Worm (Caenorhabditis elegans) whole organism, L2 larva: ENCODE measurements around the gene R03H10.5.

Experiments used
- R02D3.7 ChIP-seq: fragments of 150-350 bp; optimal IDR thresholded peaks from 2 replicates; lab custom pipeline; 2014; ENCODE audit warnings: missing biosample characterization, missing genetic modification characterization
- Y55F3AM.14 ChIP-seq: fragments of 200-800 bp; sonication (Bioruptor generic); optimal IDR thresholded peaks from 2 replicates; lab custom pipeline; 2018; ENCODE audit warnings: mild to moderate bottlenecking, missing genetic modification characterization, missing compliant biosample characterization
- ZK546.5 ChIP-seq: sonication (generic microtip); optimal IDR thresholded peaks from 2 replicates; lab custom pipeline; 2017; ENCODE audit warnings: missing biosample characterization, missing genetic modification characterization
- alr-1 ChIP-seq: fragments of 150-350 bp; optimal IDR thresholded peaks from 2 replicates; lab custom pipeline; 2014; ENCODE audit warnings: missing biosample characterization, missing genetic modification characterization
- aly-2 ChIP-seq: fragments of 150-350 bp; optimal IDR thresholded peaks from 2 replicates; lab custom pipeline; 2014; ENCODE audit warnings: missing biosample characterization, missing genetic modification characterization
- ceh-16 ChIP-seq: fragments of 150-350 bp; optimal IDR thresholded peaks from 2 replicates; lab custom pipeline; 2014; ENCODE audit warnings: missing biosample characterization, missing genetic modification characterization
- ceh-82 ChIP-seq: fragments of 150-350 bp; optimal IDR thresholded peaks from 2 replicates; lab custom pipeline; 2014; ENCODE audit warnings: missing biosample characterization, missing genetic modification characterization
- crh-2 ChIP-seq: sonication (generic microtip); optimal IDR thresholded peaks from 2 replicates; lab custom pipeline; 2017; ENCODE audit warnings: missing biosample characterization, missing genetic modification characterization
- dmd-4 ChIP-seq: sonication (generic microtip); optimal IDR thresholded peaks from 2 replicates; lab custom pipeline; 2017; ENCODE audit warnings: missing biosample characterization, missing genetic modification characterization
- egl-27 ChIP-seq: sonication (generic microtip); optimal IDR thresholded peaks from 3 replicates; lab custom pipeline; 2017; ENCODE audit warnings: missing biosample characterization, missing genetic modification reagents, missing genetic modification characterization
- fos-1 ChIP-seq: fragments of 150-350 bp; optimal IDR thresholded peaks from 2 replicates; lab custom pipeline; 2014; ENCODE audit warnings: missing biosample characterization, missing genetic modification characterization
- mab-5 ChIP-seq: fragments of 150-350 bp; optimal IDR thresholded peaks from 2 replicates; lab custom pipeline; 2014; ENCODE audit warnings: missing biosample characterization, missing genetic modification characterization
- nhr-10 ChIP-seq: sonication (generic microtip); optimal IDR thresholded peaks from 2 replicates; lab custom pipeline; 2017; ENCODE audit warnings: missing biosample characterization, missing genetic modification characterization
- nhr-11 ChIP-seq: fragments of 150-350 bp; optimal IDR thresholded peaks from 2 replicates; lab custom pipeline; 2014; ENCODE audit warnings: missing biosample characterization, missing genetic modification characterization
- nhr-12 ChIP-seq: fragments of 150-350 bp; optimal IDR thresholded peaks from 2 replicates; lab custom pipeline; 2014; ENCODE audit warnings: missing biosample characterization, missing genetic modification characterization
- nhr-129 ChIP-seq: fragments of 150-350 bp; optimal IDR thresholded peaks from 2 replicates; lab custom pipeline; 2014; ENCODE audit warnings: missing biosample characterization, missing genetic modification characterization
- nhr-21 ChIP-seq: fragments of 150-350 bp; optimal IDR thresholded peaks from 2 replicates; lab custom pipeline; 2014; ENCODE audit warnings: missing biosample characterization, missing genetic modification characterization
- nhr-23 ChIP-seq: fragments of 150-350 bp; optimal IDR thresholded peaks from 2 replicates; lab custom pipeline; 2014; ENCODE audit warnings: missing biosample characterization, missing genetic modification reagents, missing genetic modification characterization
- nhr-25 ChIP-seq: fragments of 150-350 bp; sonication (generic microtip); optimal IDR thresholded peaks from 3 replicates; lab custom pipeline; 2014; ENCODE audit warnings: missing biosample characterization, missing genetic modification characterization
- nhr-77 ChIP-seq: fragments of 150-350 bp; optimal IDR thresholded peaks from 2 replicates; lab custom pipeline; 2014; ENCODE audit warnings: missing biosample characterization, missing genetic modification characterization
- peb-1 ChIP-seq: fragments of 150-350 bp; optimal IDR thresholded peaks from 2 replicates; lab custom pipeline; 2014; ENCODE audit warnings: missing biosample characterization, missing genetic modification characterization
- sem-4 ChIP-seq: fragments of 150-350 bp; optimal IDR thresholded peaks from 2 replicates; lab custom pipeline; 2014; ENCODE audit warnings: missing biosample characterization, missing genetic modification reagents, missing genetic modification characterization
- skn-1 ChIP-seq: sonication (generic microtip); optimal IDR thresholded peaks from 2 replicates; lab custom pipeline; 2017; ENCODE audit warnings: missing biosample characterization, missing genetic modification characterization
- sma-3 ChIP-seq: sonication (generic microtip); optimal IDR thresholded peaks from 2 replicates; lab custom pipeline; 2016; ENCODE audit warnings: missing genetic modification reagents, missing genetic modification characterization, missing compliant biosample characterization
- sma-9 ChIP-seq, 2 experiments: fragments of 150-350 bp in 1 of 2; sonication (generic microtip) in 1 of 2; optimal IDR thresholded peaks; 2 replicates each; lab custom pipeline; 2014 to 2016; ENCODE audit warnings: missing genetic modification characterization in 2 of 2, mild to moderate bottlenecking in 1 of 2, missing biosample characterization in 1 of 2, missing compliant biosample characterization in 1 of 2, missing genetic modification reagents in 1 of 2, moderate library complexity in 1 of 2
- snpc-4 ChIP-seq: fragments of 150-350 bp; optimal IDR thresholded peaks from 2 replicates; lab custom pipeline; 2014; ENCODE audit warnings: missing biosample characterization, missing genetic modification characterization
- unc-39 ChIP-seq: fragments of 150-350 bp; optimal IDR thresholded peaks from 2 replicates; lab custom pipeline; 2014; ENCODE audit warnings: missing biosample characterization, missing genetic modification characterization
- unc-55 ChIP-seq: fragments of 150-350 bp; sonication (generic microtip); optimal IDR thresholded peaks from 3 replicates; lab custom pipeline; 2014; ENCODE audit warnings: missing biosample characterization, missing genetic modification reagents, missing genetic modification characterization
- unc-62 ChIP-seq: fragments of 150-350 bp; optimal IDR thresholded peaks from 2 replicates; lab custom pipeline; 2014; ENCODE audit warnings: missing biosample characterization, missing genetic modification reagents, missing genetic modification characterization
- ztf-1 ChIP-seq: fragments of 200-800 bp; sonication (Bioruptor generic); conservative IDR thresholded peaks from 2 replicates; pipeline ENCODE4 v1.3.6; 2022; ENCODE audit warnings: missing genetic modification characterization, missing compliant biosample characterization
- ztf-11 ChIP-seq: sonication (generic microtip); optimal IDR thresholded peaks from 2 replicates; lab custom pipeline; 2017; ENCODE audit warnings: missing biosample characterization, missing genetic modification characterization
- ztf-4 ChIP-seq: fragments of 150-350 bp; optimal IDR thresholded peaks from 2 replicates; lab custom pipeline; 2014; ENCODE audit warnings: missing biosample characterization, missing genetic modification characterization

R03H10.5 gene

DNA sequence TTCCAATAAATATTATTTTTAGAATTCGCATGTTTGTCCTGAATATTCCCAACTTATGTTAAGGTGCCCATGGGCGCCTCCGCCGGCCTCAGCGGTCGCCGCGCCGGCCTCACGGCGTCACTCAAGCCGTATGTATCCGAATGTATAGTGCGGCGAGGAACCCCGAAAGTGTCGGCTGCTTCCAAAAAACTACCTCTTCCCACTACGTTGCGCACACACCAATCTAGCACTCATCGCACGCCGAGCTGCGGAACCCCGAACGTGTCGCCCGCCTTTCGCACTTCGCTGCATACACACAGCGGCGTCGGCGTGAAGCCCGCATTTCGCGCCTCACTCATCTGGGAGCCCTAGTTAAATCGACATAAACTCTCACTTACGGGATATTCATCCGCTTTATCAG is 2.6 kb downstream of the R03H10.5 start:
- no peak for TF ChIP-seq egl-27 (tag; lab: Kevin White, UChicago)
- no peak for TF ChIP-seq ZK546.5 (tag; lab: Kevin White, UChicago)
- no peak for TF ChIP-seq sma-3
- no peak for TF ChIP-seq R02D3.7 (tag; lab: Kevin White, UChicago)
- no peak for TF ChIP-seq nhr-10 (tag; lab: Kevin White, UChicago)
- no peak for TF ChIP-seq dmd-4 (tag; lab: Kevin White, UChicago)
- no peak for TF ChIP-seq ceh-82 (tag; lab: Kevin White, UChicago)
- TF ChIP-seq, all 48 proteins: peak for 0

DNA sequence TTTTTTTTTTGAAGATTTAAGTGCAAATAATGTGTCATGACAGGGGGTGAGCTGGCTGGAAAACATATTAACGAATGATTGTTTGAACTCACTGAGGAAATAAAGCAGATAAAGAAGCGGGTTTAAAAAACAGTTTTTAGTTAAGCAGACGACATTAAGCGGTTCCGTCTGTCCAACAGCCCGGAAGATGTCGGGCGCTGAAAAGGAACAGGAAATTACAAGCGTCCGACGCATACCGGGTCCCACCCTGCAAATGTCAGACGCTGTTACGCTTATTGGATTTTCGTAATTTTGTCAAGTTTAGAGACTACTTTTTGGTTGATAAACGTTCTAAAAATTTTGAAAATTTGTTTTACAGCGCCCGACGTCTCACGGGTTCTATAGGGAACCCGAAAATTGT is 10.8 kb downstream of the R03H10.5 start:
- TF ChIP-seq unc-55 (GFP tag; lab: Kevin White, UChicago) (no peak), fos-1 (tag; lab: Kevin White, UChicago) (no peak), Y55F3AM.14 (no peak), nhr-129 (tag; lab: Kevin White, UChicago) (no peak), unc-39 (tag; lab: Kevin White, UChicago) (no peak), peb-1 (tag; lab: Kevin White, UChicago) (no peak), nhr-77 (tag; lab: Kevin White, UChicago) (no peak)

DNA sequence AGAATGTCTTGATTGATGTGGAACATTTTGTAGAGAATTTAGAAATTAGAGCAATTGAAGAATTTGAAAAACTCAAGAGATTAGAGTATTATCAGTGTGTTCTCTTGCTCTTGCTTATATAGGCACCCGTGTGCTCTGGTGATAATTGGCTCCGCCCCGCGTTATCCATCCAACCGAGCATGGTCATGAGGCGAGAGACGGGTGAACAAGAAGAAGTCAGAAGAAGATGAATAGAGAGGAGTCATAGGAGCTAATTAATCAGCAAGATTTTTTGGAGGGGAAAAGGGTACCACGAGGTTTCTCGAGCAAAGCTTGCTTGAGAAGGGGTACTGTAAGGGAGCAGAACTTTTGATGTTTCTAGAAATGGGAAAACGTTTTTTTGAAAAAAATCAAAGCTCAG is 12.6 kb downstream of the R03H10.5 start:
- no peak for TF ChIP-seq R02D3.7 (tag; lab: Kevin White, UChicago)
- TF ChIP-seq unc-55 (GFP tag; lab: Kevin White, UChicago), result no peak
- TF ChIP-seq sem-4, result no peak
- TF ChIP-seq nhr-10 (tag; lab: Kevin White, UChicago), result no peak
- no peak for TF ChIP-seq egl-27 (tag; lab: Kevin White, UChicago)
- no peak for TF ChIP-seq nhr-11 (tag; lab: Kevin White, UChicago)
- no peak for TF ChIP-seq alr-1 (tag; lab: Kevin White, UChicago)
- no peak for TF ChIP-seq snpc-4 (tag; lab: Kevin White, UChicago)
- no peak for TF ChIP-seq ztf-1 (GFP tag; lab: Robert Waterston, UW)
- TF ChIP-seq crh-2 (tag; lab: Kevin White, UChicago), result no peak
- no peak for TF ChIP-seq nhr-23 (tag; lab: Kevin White, UChicago)
- no peak for TF ChIP-seq nhr-25 (tag; lab: Kevin White, UChicago)
- TF ChIP-seq nhr-12 (tag; lab: Kevin White, UChicago), result no peak
- no peak for TF ChIP-seq nhr-21
- TF ChIP-seq sma-9 (GFP tag; optimal IDR thresholded peaks at IDR 0.05; lab: Kevin White, UChicago), result no peak
- no peak for TF ChIP-seq sma-9 (tag; optimal IDR thresholded peaks at IDR 0.05; lab: Kevin White, UChicago)
- no peak for TF ChIP-seq ztf-4 (tag; lab: Kevin White, UChicago)
- no peak for TF ChIP-seq ceh-82 (tag; lab: Kevin White, UChicago)
- no peak for TF ChIP-seq skn-1 (tag; lab: Kevin White, UChicago)
- no peak for TF ChIP-seq sma-3

DNA sequence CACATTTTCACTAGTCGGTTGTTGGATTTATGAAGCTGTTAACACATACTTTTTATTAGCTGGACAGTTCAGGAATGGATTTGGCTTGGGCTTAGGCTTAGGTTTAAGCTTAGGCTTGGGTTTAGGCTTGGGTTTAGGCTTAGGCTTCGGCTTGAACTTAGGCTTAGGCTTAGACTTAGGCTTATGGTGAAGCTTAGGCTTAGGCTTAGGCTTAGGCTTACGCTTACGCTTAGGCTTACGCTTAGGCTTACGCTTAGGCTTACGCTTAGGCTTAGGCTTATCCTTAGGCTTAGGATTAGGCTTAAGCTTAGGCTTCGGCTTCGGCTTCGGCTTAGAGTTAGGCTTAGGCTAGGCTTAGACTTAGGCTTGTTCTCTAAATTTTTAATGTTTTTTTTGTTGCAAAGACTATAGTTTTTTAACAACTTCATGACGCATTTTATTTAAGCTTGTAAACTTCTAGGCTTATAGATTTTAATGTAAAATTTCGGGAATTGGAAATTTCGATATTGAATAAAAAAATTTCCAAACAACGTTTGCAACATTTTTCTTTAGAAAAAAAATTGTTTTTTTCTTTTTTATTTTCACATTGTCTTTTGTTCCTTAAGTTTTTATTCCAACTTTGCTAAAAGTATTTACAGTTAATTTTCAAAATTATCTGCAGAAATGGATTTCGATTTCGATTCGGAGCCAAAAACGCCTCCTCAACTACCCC is 15.1 kb downstream of the R03H10.5 start, which contains the start of gene R03H10.2:
TSS of gene R03H10.2 (plus strand) at position 662 of the 712 bp plus-strand sequence.
- no peak for TF ChIP-seq ceh-16 (tag; lab: Kevin White, UChicago)
- no peak for TF ChIP-seq ztf-4 (tag; lab: Kevin White, UChicago)
- TF ChIP-seq alr-1 (tag; lab: Kevin White, UChicago), result no peak
- TF ChIP-seq nhr-25 (tag; lab: Kevin White, UChicago), result no peak
- no peak for TF ChIP-seq ztf-1 (GFP tag; lab: Robert Waterston, UW)
- no peak for TF ChIP-seq peb-1 (tag; lab: Kevin White, UChicago)
- TF ChIP-seq unc-62 (GFP tag; lab: Kevin White, UChicago), result no peak
- TF ChIP-seq nhr-77 (tag; lab: Kevin White, UChicago), result no peak
- TF ChIP-seq sma-3, result no peak
- TF ChIP-seq aly-2 (tag; lab: Kevin White, UChicago), result no peak
- TF ChIP-seq skn-1 (tag; lab: Kevin White, UChicago), result no peak
- TF ChIP-seq nhr-11 (tag; lab: Kevin White, UChicago), result no peak
- TF ChIP-seq mab-5 (tag; lab: Kevin White, UChicago), result no peak
- TF ChIP-seq fos-1 (tag; lab: Kevin White, UChicago), result no peak
- TF ChIP-seq sem-4, result no peak
- TF ChIP-seq snpc-4 (tag; lab: Kevin White, UChicago), result no peak
- no peak for TF ChIP-seq ztf-11 (tag; lab: Kevin White, UChicago)
- TF ChIP-seq, all 48 proteins: peak for 0
